Fruit fly (Drosophila melanogaster) whole organism, embryonic: ENCODE results near the gene RhoGEF4.

Experiments
- CG10979 ChIP-seq: fragments of 200-800 bp; sonication (Bioruptor generic); optimal IDR thresholded peaks from 2 replicates; lab custom pipeline; 2018; ENCODE audit warnings: missing biosample characterization, mild to moderate bottlenecking, missing genetic modification characterization, moderate library complexity
- CG11398 ChIP-seq: fragments of 200-800 bp; sonication (Bioruptor generic); optimal IDR thresholded peaks from 2 replicates; lab custom pipeline; 2016; ENCODE audit warnings: missing biosample characterization, missing genetic modification characterization
- CG12071 ChIP-seq: fragments of 200-800 bp; sonication (Bioruptor generic); optimal IDR thresholded peaks from 3 replicates; lab custom pipeline; 2018; ENCODE audit warnings: missing biosample characterization, mild to moderate bottlenecking, missing genetic modification characterization
- CG12155 ChIP-seq: fragments of 200-800 bp; sonication (Bioruptor generic); optimal IDR thresholded peaks from 3 replicates; lab custom pipeline; 2016; ENCODE audit warnings: missing biosample characterization, missing genetic modification characterization
- CG15514 ChIP-seq: fragments of 200-800 bp; sonication (Bioruptor generic); optimal IDR thresholded peaks from 3 replicates; lab custom pipeline; 2017; ENCODE audit warnings: missing biosample characterization, missing genetic modification characterization, mild to moderate bottlenecking, moderate library complexity, missing genetic modification reagents
- CG17385 ChIP-seq: fragments of 200-800 bp; sonication (Bioruptor generic); optimal IDR thresholded peaks from 3 replicates; lab custom pipeline; 2018; ENCODE audit warnings: missing biosample characterization, mild to moderate bottlenecking, missing genetic modification characterization
- CG1792 ChIP-seq: fragments of 200-800 bp; sonication (Bioruptor generic); optimal IDR thresholded peaks from 2 replicates; lab custom pipeline; 2016; ENCODE audit warnings: missing biosample characterization, missing genetic modification characterization
- CG7357 ChIP-seq: fragments of 200-800 bp; sonication (Bioruptor generic); IDR thresholded peaks from 3 replicates; pipeline ENCODE4 v1.3.6; 2022; ENCODE audit warnings: missing biosample characterization, missing genetic modification characterization
- CG8290 ChIP-seq, 3 experiments: fragments of 200-800 bp; sonication (Bioruptor generic); optimal IDR thresholded peaks; 2 replicates each; lab custom pipeline; 2016 to 2019; ENCODE audit warnings: missing biosample characterization in 3 of 3, missing genetic modification characterization in 3 of 3, mild to moderate bottlenecking in 2 of 3, moderate library complexity in 1 of 3
- D ChIP-seq, 2 experiments: fragments of 200-800 bp in 1 of 2; fragments of >200 bp in 1 of 2; sonication (Bioruptor generic) in 1 of 2; optimal IDR thresholded peaks; 2 replicates in 1 of 2; 3 replicates in 1 of 2; lab custom pipeline; 2017; ENCODE audit warnings: mild to moderate bottlenecking in 1 of 2, missing biosample characterization in 1 of 2, missing genetic modification characterization in 1 of 2, missing genetic modification reagents in 1 of 2
- Dbx ChIP-seq: fragments of 200-800 bp; sonication (Bioruptor generic); IDR thresholded peaks from 3 replicates; pipeline ENCODE4 v1.3.6; 2022; ENCODE audit warnings: missing biosample characterization, missing genetic modification characterization
- Deaf1 ChIP-seq: fragments of 200-800 bp; optimal IDR thresholded peaks from 3 replicates; lab custom pipeline; 2019; ENCODE audit warnings: missing biosample characterization, mild to moderate bottlenecking, missing genetic modification characterization, moderate library complexity
- Drgx ChIP-seq: fragments of 200-800 bp; sonication (Bioruptor generic); IDR thresholded peaks from 2 replicates; pipeline ENCODE4 v1.3.6; 2022; ENCODE audit warnings: missing biosample characterization, missing genetic modification characterization
- E2f2 ChIP-seq: fragments of 200-800 bp; sonication (Bioruptor generic); IDR thresholded peaks from 2 replicates; pipeline ENCODE4 v1.3.6; 2022; ENCODE audit warnings: missing biosample characterization, missing genetic modification characterization
- Elba2 ChIP-seq: fragments of 200-800 bp; sonication (Bioruptor generic); optimal IDR thresholded peaks from 3 replicates; lab custom pipeline; 2016; ENCODE audit warnings: missing biosample characterization, missing genetic modification characterization
- Hr78 ChIP-seq, 2 experiments: fragments of 200-800 bp in 1 of 2; fragments of >200 bp in 1 of 2; sonication (Bioruptor generic) in 1 of 2; optimal IDR thresholded peaks; 2 replicates each; lab custom pipeline; 2017 to 2019; ENCODE audit warnings: missing biosample characterization in 2 of 2, missing genetic modification characterization in 2 of 2, mild to moderate bottlenecking in 1 of 2, moderate library complexity in 1 of 2
- Lpt ChIP-seq: fragments of >200 bp; optimal IDR thresholded peaks from 2 replicates; lab custom pipeline; 2018; ENCODE audit warnings: missing biosample characterization, missing genetic modification characterization
- MBD-R2 ChIP-seq: fragments of 200-800 bp; sonication (Bioruptor generic); IDR thresholded peaks from 2 replicates; pipeline ENCODE4 v1.3.6; 2022; ENCODE audit warnings: missing biosample characterization, missing genetic modification characterization
- Mad ChIP-seq: fragments of 200-800 bp; sonication (Bioruptor generic); optimal IDR thresholded peaks from 2 replicates; lab custom pipeline; 2016; ENCODE audit warnings: missing biosample characterization, missing genetic modification characterization
- Neu2 ChIP-seq: fragments of 200-800 bp; sonication (Bioruptor generic); optimal IDR thresholded peaks from 3 replicates; lab custom pipeline; 2016; ENCODE audit warnings: missing biosample characterization, missing genetic modification characterization, borderline replicate concordance
- Nf-YA ChIP-seq: fragments of 200-800 bp; sonication (Bioruptor generic); IDR thresholded peaks from 2 replicates; pipeline ENCODE4 v1.3.6; 2022; ENCODE audit warnings: missing biosample characterization, missing genetic modification characterization
- Ptx1 ChIP-seq: fragments of 200-800 bp; sonication (Bioruptor generic); IDR thresholded peaks from 2 replicates; pipeline ENCODE4 v1.3.6; 2022; ENCODE audit warnings: missing biosample characterization, missing genetic modification characterization
- Scr ChIP-seq: fragments of 200-800 bp; sonication (Bioruptor generic); IDR thresholded peaks from 2 replicates; pipeline ENCODE4 v1.3.6; 2022; ENCODE audit warnings: missing biosample characterization, missing genetic modification characterization; ENCODE audit not compliant: partially characterized antibody
- Tbp ChIP-seq: fragments of >200 bp; optimal IDR thresholded peaks from 2 replicates; lab custom pipeline; 2018; ENCODE audit warnings: missing biosample characterization, missing genetic modification characterization
- Vsx1 ChIP-seq: fragments of 200-800 bp; sonication (Bioruptor generic); optimal IDR thresholded peaks from 2 replicates; lab custom pipeline; 2017; ENCODE audit warnings: missing biosample characterization, mild to moderate bottlenecking, missing genetic modification characterization, missing genetic modification reagents
- bigmax ChIP-seq: fragments of 200-800 bp; sonication (Bioruptor generic); optimal IDR thresholded peaks from 2 replicates; lab custom pipeline; 2018; ENCODE audit warnings: missing biosample characterization, mild to moderate bottlenecking, missing genetic modification characterization
- bowl ChIP-seq: fragments of 200-800 bp; sonication (Bioruptor generic); IDR thresholded peaks from 2 replicates; pipeline ENCODE4 v1.3.6; 2022; ENCODE audit warnings: missing biosample characterization, missing genetic modification characterization
- chn ChIP-seq: fragments of 200-800 bp; sonication (Bioruptor generic); optimal IDR thresholded peaks from 2 replicates; lab custom pipeline; 2016; ENCODE audit warnings: missing biosample characterization, missing genetic modification characterization
- danr ChIP-seq: fragments of 200-800 bp; sonication (Bioruptor generic); IDR thresholded peaks from 2 replicates; pipeline ENCODE4 v1.3.6; 2022; ENCODE audit warnings: missing biosample characterization, missing genetic modification characterization
- dpn ChIP-seq, 2 experiments: fragments of 200-800 bp; sonication (Bioruptor generic); optimal IDR thresholded peaks; 3 replicates each; lab custom pipeline; 2016; ENCODE audit warnings: missing biosample characterization in 2 of 2, missing genetic modification characterization in 2 of 2
- dysf ChIP-seq: fragments of 200-800 bp; sonication (Bioruptor generic); IDR thresholded peaks from 3 replicates; pipeline ENCODE4 v1.3.6; 2022; ENCODE audit warnings: missing biosample characterization, missing genetic modification characterization
- fd64A ChIP-seq: fragments of 200-800 bp; sonication (Bioruptor generic); optimal IDR thresholded peaks from 3 replicates; lab custom pipeline; 2018; ENCODE audit warnings: missing biosample characterization, mild to moderate bottlenecking, missing genetic modification characterization
- fu2 ChIP-seq: fragments of 200-800 bp; sonication (Bioruptor generic); optimal IDR thresholded peaks from 2 replicates; lab custom pipeline; 2016; ENCODE audit warnings: missing biosample characterization, missing genetic modification characterization
- gce ChIP-seq: fragments of 200-800 bp; sonication (Bioruptor generic); IDR thresholded peaks from 3 replicates; pipeline ENCODE4 v1.3.6; 2022; ENCODE audit warnings: missing biosample characterization, missing genetic modification characterization
- gem ChIP-seq: fragments of 200-800 bp; sonication (Bioruptor generic); optimal IDR thresholded peaks from 2 replicates; lab custom pipeline; 2019; ENCODE audit warnings: missing biosample characterization, mild to moderate bottlenecking, missing genetic modification characterization, moderate library complexity
- gro ChIP-seq: fragments of 200-800 bp; sonication (Bioruptor generic); optimal IDR thresholded peaks from 2 replicates; lab custom pipeline; 2016; ENCODE audit warnings: missing biosample characterization, missing genetic modification characterization
- ham ChIP-seq: fragments of 200-800 bp; sonication (Bioruptor generic); IDR thresholded peaks from 2 replicates; pipeline ENCODE4 v1.3.6; 2022; ENCODE audit warnings: missing biosample characterization, missing genetic modification characterization
- insv ChIP-seq, 2 experiments: fragments of 200-800 bp; sonication (Bioruptor generic); optimal IDR thresholded peaks; 3 replicates each; lab custom pipeline; 2016 to 2018; ENCODE audit warnings: missing biosample characterization in 2 of 2, missing genetic modification characterization in 2 of 2
- klu ChIP-seq: fragments of 200-800 bp; sonication (Bioruptor generic); IDR thresholded peaks from 2 replicates; pipeline ENCODE4 v1.3.6; 2022; ENCODE audit warnings: missing biosample characterization, missing genetic modification characterization
- mld ChIP-seq: fragments of 200-800 bp; sonication (Bioruptor generic); IDR thresholded peaks from 3 replicates; pipeline ENCODE4 v1.3.6; 2022; ENCODE audit warnings: missing biosample characterization, missing genetic modification characterization; ENCODE audit not compliant: partially characterized antibody
- nerfin-2 ChIP-seq: fragments of 200-800 bp; sonication (Bioruptor generic); IDR thresholded peaks from 2 replicates; pipeline ENCODE4 v1.3.6; 2022; ENCODE audit warnings: missing biosample characterization, missing genetic modification characterization; ENCODE audit not compliant: partially characterized antibody
- pb ChIP-seq: fragments of 200-800 bp; sonication (Bioruptor generic); optimal IDR thresholded peaks from 3 replicates; lab custom pipeline; 2016; ENCODE audit warnings: missing biosample characterization, missing genetic modification characterization
- prd ChIP-seq, 3 experiments: fragments of >200 bp in 2 of 3; fragments of 200-800 bp in 1 of 3; sonication (Bioruptor generic) in 1 of 3; optimal IDR thresholded peaks in 2 of 3; IDR thresholded peaks in 1 of 3; 2 replicates in 2 of 3; 3 replicates in 1 of 3; pipeline versions ENCODE4 v1.3.6 to Lab custom; 2017 to 2022; ENCODE audit warnings: missing biosample characterization in 1 of 3, missing genetic modification characterization in 1 of 3
- psq ChIP-seq: fragments of 200-800 bp; sonication (Bioruptor generic); optimal IDR thresholded peaks from 2 replicates; lab custom pipeline; 2017; ENCODE audit warnings: missing biosample characterization, missing genetic modification characterization
- ro ChIP-seq: fragments of 200-800 bp; sonication (Bioruptor generic); IDR thresholded peaks from 2 replicates; pipeline ENCODE4 v1.3.6; 2022; ENCODE audit warnings: missing biosample characterization, missing genetic modification characterization
- sima ChIP-seq: fragments of 200-800 bp; sonication (Bioruptor generic); optimal IDR thresholded peaks from 2 replicates; lab custom pipeline; 2016; ENCODE audit warnings: missing biosample characterization, missing genetic modification characterization
- tio ChIP-seq: fragments of 200-800 bp; sonication (Bioruptor generic); optimal IDR thresholded peaks from 2 replicates; lab custom pipeline; 2017; ENCODE audit warnings: missing biosample characterization, missing genetic modification characterization, inconsistent platforms
- twi ChIP-seq: fragments of 200-800 bp; optimal IDR thresholded peaks from 2 replicates; lab custom pipeline; 2019; ENCODE audit warnings: missing biosample characterization, mild to moderate bottlenecking, missing genetic modification characterization, moderate library complexity

Gene RhoGEF4

DNA sequence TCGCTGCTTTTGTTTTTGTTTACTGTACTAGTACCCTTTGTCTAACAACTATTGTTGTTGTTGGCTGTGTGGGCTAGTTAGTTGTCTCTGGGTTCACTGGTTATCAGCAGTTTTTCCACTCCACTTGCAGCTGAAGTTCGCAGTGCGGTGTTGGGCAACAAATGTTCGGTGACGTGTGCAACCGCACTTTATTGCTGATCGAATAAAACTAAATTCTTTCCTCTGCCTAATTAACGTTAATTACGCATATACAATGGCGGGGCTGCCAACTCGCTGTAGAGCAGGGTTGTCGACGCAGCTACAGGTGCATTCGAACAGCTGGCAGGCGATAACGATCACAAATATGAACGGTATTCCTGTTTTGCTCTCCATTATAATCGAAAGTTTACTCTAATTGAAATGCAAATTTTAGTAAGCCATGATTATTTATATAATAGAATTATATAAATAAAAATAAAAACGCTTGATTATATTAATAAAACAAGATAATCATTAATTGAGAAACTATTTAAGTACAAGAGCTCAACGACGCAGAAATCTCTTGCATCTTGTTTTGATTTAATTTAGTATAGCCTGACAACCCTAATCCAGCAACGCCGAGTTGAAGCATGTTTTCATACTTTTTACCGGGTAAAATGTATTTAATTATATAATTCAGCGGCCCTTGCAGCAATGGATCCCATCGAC, 5.5 kb upstream of the RhoGEF4 start, which contains the start of the genes mrva, CG42307 and mus312 (continued):
- TF ChIP-seq gce (GFP tag; lab: Robert Waterston, UW) (0 out of 3 replicates have a peak, but pooled peaks have one; percentile 14), Hr78 (GFP tag; optimal IDR thresholded peaks at IDR 0.05; lab: Kevin White, UChicago) (peak in 1 of 2 experiments; percentile 55), nerfin-2 (GFP tag; lab: Robert Waterston, UW) (no peak), Deaf1 (tag; lab: Kevin White, UChicago) (no peak), Lpt (GFP tag; lab: Kevin White, UChicago) (no peak), Dbx (GFP tag; lab: Robert Waterston, UW) (peak; percentile 83), CG12155 (peak; percentile 93), psq (GFP tag; lab: Kevin White, UChicago) (peak; percentile 68), Vsx1 (GFP tag; lab: Kevin White, UChicago) (peak; percentile 98), pb (GFP tag; lab: Kevin White, UChicago) (peak; percentile 24), bigmax (GFP tag; lab: Kevin White, UChicago) (no peak), tio (GFP tag; lab: Kevin White, UChicago) (no peak), CG10979 (tag; lab: Kevin White, UChicago) (peak; percentile 90), danr (GFP tag; lab: Robert Waterston, UW) (peak; percentile 70; the same call in 1 of the 2 replicates), gem (peak; percentile 96), dpn (GFP tag; optimal IDR thresholded peaks at IDR 0.05; lab: Kevin White, UChicago) (peak; percentile 24 to 87), D (optimal IDR thresholded peaks at IDR 0.05; lab: Kevin White, UChicago) (no peak), D (GFP tag; optimal IDR thresholded peaks at IDR 0.05; lab: Kevin White, UChicago) (peak; percentile 83), CG17385 (GFP tag; lab: Kevin White, UChicago) (peak; percentile 88), CG12071 (GFP tag; lab: Kevin White, UChicago) (no peak), CG11398 (GFP tag; lab: Kevin White, UChicago) (no peak), insv (GFP tag; optimal IDR thresholded peaks at IDR 0.05; lab: Kevin White, UChicago) (peak in 1 of 2 experiments; percentile 75), prd (optimal IDR thresholded peaks at IDR 0.05; lab: Kevin White, UChicago) (no peak), prd (GFP tag; IDR thresholded peaks at IDR 0.05; lab: Robert Waterston, UW) (peak; percentile 82), CG15514 (GFP tag; lab: Kevin White, UChicago) (peak; percentile 80), Drgx (GFP tag; lab: Robert Waterston, UW) (peak; percentile 78), Elba2 (GFP tag; lab: Kevin White, UChicago) (peak; percentile 70), klu (GFP tag; lab: Robert Waterston, UW) (peak; percentile 56; the same call in 1 of the 2 replicates), CG7357 (peak; percentile 79), dysf (peak; percentile 87), gro (GFP tag; lab: Kevin White, UChicago) (no peak), sima (no peak), CG1792 (peak; percentile 28), bowl (GFP tag; lab: Robert Waterston, UW) (no peak), Scr (0 out of 2 replicates have a peak, but pooled peaks have one; percentile 28), mld (no peak), chn (GFP tag; lab: Kevin White, UChicago) (peak; percentile 52), ham (no peak), Tbp (no peak), E2f2 (GFP tag; lab: Robert Waterston, UW) (peak; percentile 68), Ptx1 (GFP tag; lab: Robert Waterston, UW) (peak; percentile 90), ro (GFP tag; lab: Robert Waterston, UW) (peak; percentile 63), MBD-R2 (GFP tag; lab: Robert Waterston, UW) (peak; percentile 84), Nf-YA (GFP tag; lab: Robert Waterston, UW) (peak; percentile 46; the same call in 1 of the 2 replicates), Mad (peak; percentile 41), fu2 (GFP tag; lab: Kevin White, UChicago) (peak; percentile 39), CG8290 (GFP tag; optimal IDR thresholded peaks at IDR 0.05; lab: Kevin White, UChicago) (peak; percentile 66), CG8290 (tag; optimal IDR thresholded peaks at IDR 0.05; lab: Kevin White, UChicago) (no peak), fd64A (GFP tag; lab: Kevin White, UChicago) (peak; percentile 14), twi (tag; lab: Kevin White, UChicago) (peak; percentile 91), Neu2 (GFP tag; lab: Kevin White, UChicago) (no peak)
